Worm (Caenorhabditis elegans) whole organism, late embryonic: Measurements from ENCODE around the gene ida-1.

Experiments used
- C08G9.2 ChIP-seq: sonication (generic microtip); optimal IDR thresholded peaks from 2 replicates; lab custom pipeline; 2016; ENCODE audit warnings: mild to moderate bottlenecking, missing genetic modification characterization, moderate library complexity, missing compliant biosample characterization
- K02D7.2 ChIP-seq: sonication (generic microtip); optimal IDR thresholded peaks from 2 replicates; lab custom pipeline; 2017; ENCODE audit warnings: mild to moderate bottlenecking, missing genetic modification characterization, missing compliant biosample characterization
- K09A11.1 ChIP-seq: sonication (generic microtip); optimal IDR thresholded peaks from 2 replicates; lab custom pipeline; 2017; ENCODE audit warnings: antibody characterized with exemption, mild to moderate bottlenecking, missing genetic modification characterization, missing compliant biosample characterization; ENCODE audit not compliant: insufficient read depth
- T23F11.4 ChIP-seq: fragments of 200-800 bp; sonication (Bioruptor generic); optimal IDR thresholded peaks from 2 replicates; lab custom pipeline; 2018; ENCODE audit warnings: mild to moderate bottlenecking, missing genetic modification characterization, missing compliant biosample characterization
- Y22D7AL.16 ChIP-seq: sonication (generic microtip); optimal IDR thresholded peaks from 2 replicates; lab custom pipeline; 2016; ENCODE audit warnings: missing genetic modification characterization, missing compliant biosample characterization
- ahr-1 ChIP-seq: sonication (generic microtip); optimal IDR thresholded peaks from 2 replicates; lab custom pipeline; 2016; ENCODE audit warnings: missing genetic modification characterization, missing compliant biosample characterization
- ama-1 ChIP-seq: fragments of 150-350 bp; optimal IDR thresholded peaks from 2 replicates; lab custom pipeline; 2014
- ceh-14 ChIP-seq: sonication (generic microtip); optimal IDR thresholded peaks from 2 replicates; lab custom pipeline; 2016; ENCODE audit warnings: missing genotype, missing genetic modification characterization, missing compliant biosample characterization
- ceh-19 ChIP-seq: fragments of 200-800 bp; sonication (Bioruptor generic); optimal IDR thresholded peaks from 2 replicates; lab custom pipeline; 2018; ENCODE audit warnings: mild to moderate bottlenecking, missing genetic modification characterization, missing compliant biosample characterization
- ceh-2 ChIP-seq: sonication (generic microtip); optimal IDR thresholded peaks from 2 replicates; lab custom pipeline; 2016; ENCODE audit warnings: missing genotype, missing genetic modification characterization, missing compliant biosample characterization
- ceh-22 ChIP-seq: sonication (generic microtip); optimal IDR thresholded peaks from 2 replicates; lab custom pipeline; 2017; ENCODE audit warnings: missing biosample characterization, missing genetic modification characterization
- ceh-24 ChIP-seq: sonication (generic microtip); optimal IDR thresholded peaks from 2 replicates; lab custom pipeline; 2016; ENCODE audit warnings: mild to moderate bottlenecking, missing genetic modification characterization, missing compliant biosample characterization
- ceh-30 ChIP-seq: fragments of 150-350 bp; optimal IDR thresholded peaks from 2 replicates; lab custom pipeline; 2014; ENCODE audit warnings: missing biosample characterization, missing genetic modification characterization
- ceh-31 ChIP-seq: sonication (generic microtip); optimal IDR thresholded peaks from 2 replicates; lab custom pipeline; 2016; ENCODE audit warnings: missing genetic modification characterization, missing compliant biosample characterization
- ceh-34 ChIP-seq: sonication (generic microtip); optimal IDR thresholded peaks from 2 replicates; lab custom pipeline; 2016; ENCODE audit warnings: mild to moderate bottlenecking, missing genetic modification characterization, missing compliant biosample characterization
- ceh-45 ChIP-seq: fragments of 200-800 bp; sonication (Bioruptor generic); IDR thresholded peaks from 2 replicates; pipeline ENCODE4 v1.3.6; 2022; ENCODE audit warnings: missing genetic modification reagents, missing genetic modification characterization, missing compliant biosample characterization
- dve-1 ChIP-seq: sonication (generic microtip); optimal IDR thresholded peaks from 2 replicates; lab custom pipeline; 2017; ENCODE audit warnings: antibody characterized with exemption, mild to moderate bottlenecking, missing genetic modification characterization, missing compliant biosample characterization
- elt-2 ChIP-seq: sonication (generic microtip); optimal IDR thresholded peaks from 2 replicates; lab custom pipeline; 2016; ENCODE audit warnings: missing genetic modification reagents, missing genetic modification characterization, missing compliant biosample characterization
- elt-4 ChIP-seq: sonication (generic microtip); optimal IDR thresholded peaks from 2 replicates; lab custom pipeline; 2016; ENCODE audit warnings: missing genetic modification characterization, missing compliant biosample characterization
- eyg-1 ChIP-seq: sonication (generic microtip); optimal IDR thresholded peaks from 2 replicates; lab custom pipeline; 2016; ENCODE audit warnings: missing genotype, missing genetic modification characterization, missing compliant biosample characterization
- fax-1 ChIP-seq: sonication (generic microtip); optimal IDR thresholded peaks from 2 replicates; lab custom pipeline; 2016; ENCODE audit warnings: missing genotype, missing genetic modification characterization, missing compliant biosample characterization
- fkh-10 ChIP-seq: fragments of 150-350 bp; optimal IDR thresholded peaks from 2 replicates; lab custom pipeline; 2014; ENCODE audit warnings: missing biosample characterization, missing genetic modification reagents, missing genetic modification characterization
- fkh-6 ChIP-seq: sonication (generic microtip); optimal IDR thresholded peaks from 2 replicates; lab custom pipeline; 2016; ENCODE audit warnings: missing genetic modification characterization, missing compliant biosample characterization
- gmeb-2 ChIP-seq: sonication (generic microtip); optimal IDR thresholded peaks from 2 replicates; lab custom pipeline; 2016; ENCODE audit warnings: missing genetic modification characterization, inconsistent platforms, missing compliant biosample characterization
- hlh-15 ChIP-seq: sonication (generic microtip); optimal IDR thresholded peaks from 2 replicates; lab custom pipeline; 2016; ENCODE audit warnings: missing genetic modification characterization, missing compliant biosample characterization
- hlh-30 ChIP-seq: sonication (generic microtip); optimal IDR thresholded peaks from 2 replicates; lab custom pipeline; 2017; ENCODE audit warnings: antibody characterized with exemption, missing genetic modification characterization, missing compliant biosample characterization; ENCODE audit not compliant: insufficient read depth
- hlh-6 ChIP-seq: sonication (generic microtip); optimal IDR thresholded peaks from 2 replicates; lab custom pipeline; 2016; ENCODE audit warnings: missing genotype, missing genetic modification characterization, missing compliant biosample characterization
- lim-6 ChIP-seq: sonication (generic microtip); optimal IDR thresholded peaks from 2 replicates; lab custom pipeline; 2016; ENCODE audit warnings: missing genetic modification characterization, missing compliant biosample characterization
- mec-3 ChIP-seq: sonication (generic microtip); optimal IDR thresholded peaks from 2 replicates; lab custom pipeline; 2016; ENCODE audit warnings: borderline replicate concordance, missing genetic modification characterization, missing compliant biosample characterization
- nfya-1 ChIP-seq: sonication (generic microtip); optimal IDR thresholded peaks from 2 replicates; lab custom pipeline; 2017; ENCODE audit warnings: missing genetic modification characterization, mild to moderate bottlenecking, missing compliant biosample characterization, antibody characterized with exemption, moderate library complexity
- nhr-232 ChIP-seq: sonication (generic microtip); optimal IDR thresholded peaks from 2 replicates; lab custom pipeline; 2016; ENCODE audit warnings: missing genetic modification characterization, missing compliant biosample characterization
- npax-4 ChIP-seq: sonication (generic microtip); optimal IDR thresholded peaks from 2 replicates; lab custom pipeline; 2016; ENCODE audit warnings: missing genetic modification characterization, missing compliant biosample characterization
- odd-2 ChIP-seq: sonication (generic microtip); optimal IDR thresholded peaks from 2 replicates; lab custom pipeline; 2017; ENCODE audit warnings: antibody characterized with exemption, mild to moderate bottlenecking, missing genetic modification characterization, missing compliant biosample characterization
- pax-1 ChIP-seq: fragments of 150-350 bp; optimal IDR thresholded peaks from 2 replicates; lab custom pipeline; 2014; ENCODE audit warnings: missing biosample characterization, missing genetic modification characterization
- pha-2 ChIP-seq: sonication (generic microtip); optimal IDR thresholded peaks from 2 replicates; lab custom pipeline; 2017; ENCODE audit warnings: mild to moderate bottlenecking, missing genetic modification characterization, missing compliant biosample characterization
- pha-4 ChIP-seq: fragments of 150-350 bp; optimal IDR thresholded peaks from 2 replicates; lab custom pipeline; 2018; ENCODE audit warnings: missing biosample characterization, missing genetic modification reagents, missing genetic modification characterization
- pqm-1 ChIP-seq: sonication (generic microtip); optimal IDR thresholded peaks from 2 replicates; lab custom pipeline; 2016; ENCODE audit warnings: missing genetic modification characterization, missing compliant biosample characterization
- pros-1 ChIP-seq: fragments of 150-350 bp; optimal IDR thresholded peaks from 2 replicates; lab custom pipeline; 2014; ENCODE audit warnings: missing biosample characterization, missing genetic modification reagents, missing genetic modification characterization
- ref-2 ChIP-seq: sonication (generic microtip); optimal IDR thresholded peaks from 2 replicates; lab custom pipeline; 2016; ENCODE audit warnings: missing genetic modification characterization, missing compliant biosample characterization
- rnt-1 ChIP-seq: sonication (generic microtip); optimal IDR thresholded peaks from 2 replicates; lab custom pipeline; 2016; ENCODE audit warnings: missing genetic modification characterization, missing compliant biosample characterization
- sdc-2 ChIP-seq: sonication (generic microtip); optimal IDR thresholded peaks from 2 replicates; lab custom pipeline; 2016; ENCODE audit warnings: missing genotype, missing genetic modification characterization, missing compliant biosample characterization
- sox-4 ChIP-seq: sonication (generic microtip); optimal IDR thresholded peaks from 2 replicates; lab custom pipeline; 2017; ENCODE audit warnings: mild to moderate bottlenecking, missing genetic modification characterization, inconsistent platforms, missing compliant biosample characterization
- syd-9 ChIP-seq: sonication (generic microtip); optimal IDR thresholded peaks from 2 replicates; lab custom pipeline; 2016; ENCODE audit warnings: mild to moderate bottlenecking, missing genetic modification characterization, moderate library complexity, missing compliant biosample characterization
- tbx-2 ChIP-seq: sonication (generic microtip); optimal IDR thresholded peaks from 2 replicates; lab custom pipeline; 2016; ENCODE audit warnings: missing genetic modification characterization, missing compliant biosample characterization
- ttx-3 ChIP-seq: sonication (generic microtip); optimal IDR thresholded peaks from 2 replicates; lab custom pipeline; 2016; ENCODE audit warnings: missing genetic modification reagents, missing genetic modification characterization, missing compliant biosample characterization
- unc-3 ChIP-seq, 2 experiments: fragments of 200-800 bp in 1 of 2; sonication (Bioruptor generic) in 1 of 2; sonication (generic microtip) in 1 of 2; conservative IDR thresholded peaks in 1 of 2; optimal IDR thresholded peaks in 1 of 2; 2 replicates each; pipeline versions ENCODE4 v1.3.6 to Lab custom; 2016 to 2022; ENCODE audit warnings: missing compliant biosample characterization in 2 of 2, missing genetic modification characterization in 2 of 2, missing genetic modification reagents in 1 of 2
- unc-55 ChIP-seq: sonication (generic microtip); optimal IDR thresholded peaks from 2 replicates; lab custom pipeline; 2017; ENCODE audit warnings: missing biosample characterization, missing genetic modification reagents, missing genetic modification characterization
- unc-86 ChIP-seq: sonication (generic microtip); optimal IDR thresholded peaks from 2 replicates; lab custom pipeline; 2016; ENCODE audit warnings: missing genetic modification characterization, missing compliant biosample characterization
- zip-5 ChIP-seq: sonication (generic microtip); optimal IDR thresholded peaks from 2 replicates; lab custom pipeline; 2016; ENCODE audit warnings: missing genetic modification characterization, missing compliant biosample characterization
- ztf-16 ChIP-seq: sonication (generic microtip); optimal IDR thresholded peaks from 2 replicates; lab custom pipeline; 2017; ENCODE audit warnings: missing genetic modification characterization, missing compliant biosample characterization

The ida-1 gene

ce11 chrIII:5794982-5795381, 39.6 kb downstream of the ida-1 start:
- no peak for TF ChIP-seq dve-1 (tag; lab: Kevin White, UChicago)
- no peak for TF ChIP-seq K02D7.2 (tag; lab: Kevin White, UChicago)
- no peak for TF ChIP-seq K09A11.1 (tag; lab: Kevin White, UChicago)
- TF ChIP-seq ceh-2 = no peak
- TF ChIP-seq fax-1 (tag; lab: Kevin White, UChicago) = no peak
- no peak for TF ChIP-seq eyg-1 (tag; lab: Kevin White, UChicago)
- TF ChIP-seq zip-5 (tag; lab: Kevin White, UChicago) = no peak
- TF ChIP-seq tbx-2 = no peak
- TF ChIP-seq Y22D7AL.16 (tag; lab: Kevin White, UChicago) = no peak
- TF ChIP-seq ztf-16 = no peak
- TF ChIP-seq lim-6 (tag; lab: Kevin White, UChicago) = no peak
- no peak for TF ChIP-seq fkh-10 (GFP tag; lab: Kevin White, UChicago)
- TF ChIP-seq ttx-3 (tag; lab: Kevin White, UChicago) = no peak
- TF ChIP-seq C08G9.2 = no peak
- no peak for TF ChIP-seq unc-86 (tag; lab: Kevin White, UChicago)
- no peak for TF ChIP-seq pha-2
- TF ChIP-seq ahr-1 (tag; lab: Kevin White, UChicago) = no peak
- no peak for TF ChIP-seq nhr-232
- no peak for TF ChIP-seq ceh-19 (GFP tag; lab: Kevin White, UChicago)
- TF ChIP-seq ceh-22 (tag; lab: Kevin White, UChicago) = no peak

- no peak for TF ChIP-seq ceh-14 (tag; lab: Kevin White, UChicago)
- no peak for TF ChIP-seq rnt-1 (tag; lab: Kevin White, UChicago)
- TF ChIP-seq nfya-1 = no peak
- TF ChIP-seq mec-3 (tag; lab: Kevin White, UChicago) = no peak
- no peak for TF ChIP-seq pros-1 (tag; lab: Kevin White, UChicago)
- TF ChIP-seq ztf-16 = no peak
- no peak for TF ChIP-seq nhr-232
- TF ChIP-seq ceh-45 (GFP tag; lab: Robert Waterston, UW) = no peak
- no peak for TF ChIP-seq hlh-30
- TF ChIP-seq T23F11.4 = no peak
- TF ChIP-seq npax-4 = no peak
- TF ChIP-seq gmeb-2 = no peak
- TF ChIP-seq pqm-1 (tag; lab: Kevin White, UChicago) = no peak
- TF ChIP-seq unc-55 = no peak
- TF ChIP-seq ref-2 = no peak
- TF ChIP-seq odd-2 = no peak
- no peak for TF ChIP-seq hlh-6 (tag; lab: Kevin White, UChicago)
- TF ChIP-seq Y22D7AL.16 (tag; lab: Kevin White, UChicago) = no peak
- no peak for TF ChIP-seq ceh-31 (tag; lab: Kevin White, UChicago)
- TF ChIP-seq K02D7.2 (tag; lab: Kevin White, UChicago) = no peak
Observed at ce11 chrIII:5798747-5799146, 43.4 kb downstream of the ida-1 start, which contains the start of gene ceh-10. Gene ceh-10 (plus strand): TSS chrIII:5799047.

DNA sequence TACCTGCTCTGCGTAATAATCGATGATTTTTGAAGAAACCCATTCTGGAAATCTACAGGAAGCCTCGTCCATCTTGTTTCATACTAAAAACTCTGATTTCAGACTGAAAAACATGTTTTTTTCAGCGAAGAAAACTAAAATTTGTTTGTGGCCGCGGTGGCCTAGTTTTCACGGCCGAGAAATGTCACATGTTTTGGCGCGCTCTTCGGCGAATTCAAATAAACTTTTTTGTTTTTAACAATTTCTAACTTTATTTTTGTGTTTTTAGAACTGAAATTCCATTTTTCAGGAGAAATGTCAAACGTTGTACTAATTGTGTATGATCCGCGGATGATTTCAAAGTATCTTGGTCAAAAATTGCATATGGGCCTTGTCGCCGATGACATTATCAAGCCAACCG, 47.6 kb downstream of the ida-1 start, which contains the start of the genes polq-1 and him-10:
Gene polq-1 (minus strand): TSS at position 190 of the 400 bp plus-strand sequence.
Gene him-10 (plus strand): TSS at position 290 of the 400 bp plus-strand sequence.
- peak; percentile 33 for TF ChIP-seq ceh-2
- no peak for TF ChIP-seq hlh-6 (tag; lab: Kevin White, UChicago)
- TF ChIP-seq tbx-2 = peak; percentile 50
- no peak for TF ChIP-seq hlh-15
- no peak for TF ChIP-seq ceh-22 (tag; lab: Kevin White, UChicago)
- no peak for TF ChIP-seq fkh-6 (tag; lab: Kevin White, UChicago)
- no peak for TF ChIP-seq sdc-2
- no peak for TF ChIP-seq pax-1 (tag; lab: Kevin White, UChicago)
- no peak for TF ChIP-seq ceh-34 (tag; lab: Kevin White, UChicago)
- TF ChIP-seq syd-9 (tag; lab: Kevin White, UChicago) = no peak
- TF ChIP-seq odd-2 = no peak
- TF ChIP-seq ceh-19 (GFP tag; lab: Kevin White, UChicago) = no peak
- TF ChIP-seq ceh-24 (tag; lab: Kevin White, UChicago) = no peak
- no peak for TF ChIP-seq mec-3 (tag; lab: Kevin White, UChicago)
- TF ChIP-seq rnt-1 (tag; lab: Kevin White, UChicago) = peak; percentile 20
- TF ChIP-seq ama-1 = no peak
- TF ChIP-seq elt-2 (tag; lab: Kevin White, UChicago) = no peak
- peak; percentile 55 for TF ChIP-seq C08G9.2
- no peak for TF ChIP-seq pha-4
- no peak for TF ChIP-seq sox-4 (tag; lab: Kevin White, UChicago)
- no peak for TF ChIP-seq K02D7.2 (tag; lab: Kevin White, UChicago)
- TF ChIP-seq elt-4 = no peak
- no peak for TF ChIP-seq ceh-30 (tag; lab: Kevin White, UChicago)
- peak; percentile 57 for TF ChIP-seq hlh-30
- no peak for TF ChIP-seq unc-3 (GFP tag; conservative IDR thresholded peaks at IDR 0.05; lab: Robert Waterston, UW)
- TF ChIP-seq unc-3 (tag; optimal IDR thresholded peaks at IDR 0.05; lab: Kevin White, UChicago) = no peak
